Worm (Caenorhabditis elegans) whole organism, L4 larva: ENCODE results near the gene mdf-1.
A peak's percentile ranks its signal among the peaks of the same experiment; 100 is the strongest.

Source experiments
- F37D6.2 ChIP-seq: sonication (generic microtip); optimal IDR thresholded peaks from 2 replicates; lab custom pipeline; 2016; ENCODE audit warnings: mild to moderate bottlenecking, missing genetic modification characterization, missing compliant biosample characterization
- F49E8.2 ChIP-seq: sonication (generic microtip); optimal IDR thresholded peaks from 2 replicates; lab custom pipeline; 2016; ENCODE audit warnings: missing compliant biosample characterization, mild to moderate bottlenecking, missing genetic modification characterization, borderline replicate concordance
- R02D3.7 ChIP-seq: fragments of 150-350 bp; sonication (generic microtip); optimal IDR thresholded peaks from 3 replicates; lab custom pipeline; 2014; ENCODE audit warnings: missing biosample characterization, missing genetic modification characterization
- T20F7.1 ChIP-seq: fragments of 200-800 bp; sonication (Bioruptor generic); optimal IDR thresholded peaks from 2 replicates; lab custom pipeline; 2018; ENCODE audit warnings: mild to moderate bottlenecking, missing genetic modification characterization, missing compliant biosample characterization
- T26A8.4 ChIP-seq: fragments of 200-800 bp; sonication (Bioruptor generic); IDR thresholded peaks from 2 replicates; pipeline ENCODE4 v1.3.6; 2022; ENCODE audit warnings: missing genetic modification characterization, missing compliant biosample characterization
- Y48G9A.11 ChIP-seq: fragments of 200-800 bp; sonication (Bioruptor generic); IDR thresholded peaks from 2 replicates; pipeline ENCODE4 v1.3.6; 2022; ENCODE audit warnings: missing genetic modification reagents, missing genetic modification characterization, missing compliant biosample characterization
- Y5F2A.4 ChIP-seq: fragments of 200-800 bp; sonication (Bioruptor generic); optimal IDR thresholded peaks from 2 replicates; lab custom pipeline; 2018; ENCODE audit warnings: mild to moderate bottlenecking, missing genetic modification characterization, missing compliant biosample characterization
- ZK546.5 ChIP-seq, 2 experiments: sonication (generic microtip); optimal IDR thresholded peaks; 2 replicates each; lab custom pipeline; 2017; ENCODE audit warnings: missing biosample characterization in 2 of 2, missing genetic modification characterization in 2 of 2
- aha-1 ChIP-seq: fragments of 150-350 bp; peaks from one replicate; lab custom pipeline; 2014; ENCODE audit warnings: missing biosample characterization, missing genetic modification characterization
- ama-1 ChIP-seq: fragments of 150-350 bp; optimal IDR thresholded peaks from 2 replicates; lab custom pipeline; 2014; ENCODE audit warnings: inconsistent platforms, mixed read lengths
- ces-1 ChIP-seq: fragments of 150-350 bp; sonication (generic microtip); optimal IDR thresholded peaks from 4 replicates; lab custom pipeline; 2014; ENCODE audit warnings: missing biosample characterization, missing genetic modification reagents, missing genetic modification characterization
- daf-12 ChIP-seq: fragments of 150-350 bp; optimal IDR thresholded peaks from 2 replicates; lab custom pipeline; 2014; ENCODE audit warnings: missing biosample characterization, missing genetic modification reagents, missing genetic modification characterization
- daf-19 ChIP-seq: fragments of 200-800 bp; sonication (Bioruptor generic); conservative IDR thresholded peaks from 2 replicates; pipeline ENCODE4 v1.3.6; 2022; ENCODE audit warnings: missing genetic modification characterization, missing compliant biosample characterization
- dmd-6 ChIP-seq: fragments of 200-800 bp; sonication (Bioruptor generic); IDR thresholded peaks from 2 replicates; pipeline ENCODE4 v1.3.6; 2022; ENCODE audit warnings: missing genetic modification reagents, missing genetic modification characterization, missing compliant biosample characterization
- dmd-9 ChIP-seq: fragments of 200-800 bp; sonication (Bioruptor generic); IDR thresholded peaks from 2 replicates; pipeline ENCODE4 v1.3.6; 2022; ENCODE audit warnings: missing genetic modification reagents, missing genetic modification characterization, missing compliant biosample characterization
- dpl-1 ChIP-seq: fragments of 150-350 bp; optimal IDR thresholded peaks from 2 replicates; lab custom pipeline; 2014; ENCODE audit warnings: missing biosample characterization, missing genetic modification reagents, missing genetic modification characterization
- duxl-1 ChIP-seq: sonication (generic microtip); optimal IDR thresholded peaks from 2 replicates; lab custom pipeline; 2016; ENCODE audit warnings: mild to moderate bottlenecking, missing genetic modification characterization, moderate library complexity, missing compliant biosample characterization; ENCODE audit not compliant: poor library complexity
- dve-1 ChIP-seq: sonication (generic microtip); optimal IDR thresholded peaks from 2 replicates; lab custom pipeline; 2017; ENCODE audit warnings: antibody characterized with exemption, mild to moderate bottlenecking, missing genetic modification characterization, missing compliant biosample characterization; ENCODE audit not compliant: insufficient read depth
- egl-27 ChIP-seq: sonication (generic microtip); optimal IDR thresholded peaks from 3 replicates; lab custom pipeline; 2017; ENCODE audit warnings: missing biosample characterization, missing genetic modification reagents, missing genetic modification characterization
- egl-43 ChIP-seq: fragments of 200-800 bp; sonication (Bioruptor generic); IDR thresholded peaks from 2 replicates; pipeline ENCODE4 v1.3.6; 2022; ENCODE audit warnings: missing genetic modification reagents, missing genetic modification characterization, missing compliant biosample characterization
- fos-1 ChIP-seq: fragments of 150-350 bp; optimal IDR thresholded peaks from 2 replicates; lab custom pipeline; 2014; ENCODE audit warnings: missing biosample characterization, missing genetic modification characterization
- gei-8 ChIP-seq: fragments of 200-800 bp; sonication (Bioruptor generic); optimal IDR thresholded peaks from 2 replicates; lab custom pipeline; 2018; ENCODE audit warnings: mild to moderate bottlenecking, missing genetic modification characterization, missing compliant biosample characterization
- hif-1 ChIP-seq, 2 experiments: sonication (generic microtip); optimal IDR thresholded peaks; 2 replicates each; lab custom pipeline; 2016 to 2017; ENCODE audit warnings: missing compliant biosample characterization in 2 of 2, missing genetic modification characterization in 2 of 2, missing genetic modification reagents in 2 of 2, missing genotype in 2 of 2, mild to moderate bottlenecking in 1 of 2
- hlh-11 ChIP-seq: fragments of 200-800 bp; sonication (Bioruptor generic); optimal IDR thresholded peaks from 2 replicates; lab custom pipeline; 2018; ENCODE audit warnings: mild to moderate bottlenecking, missing genetic modification characterization, missing compliant biosample characterization
- hlh-30 ChIP-seq: sonication (generic microtip); optimal IDR thresholded peaks from 2 replicates; lab custom pipeline; 2017; ENCODE audit warnings: antibody characterized with exemption, mild to moderate bottlenecking, missing genetic modification characterization, missing compliant biosample characterization; ENCODE audit not compliant: insufficient read depth
- jun-1 ChIP-seq: fragments of 150-350 bp; optimal IDR thresholded peaks from 2 replicates; lab custom pipeline; 2014; ENCODE audit warnings: missing biosample characterization, missing genetic modification reagents, missing genetic modification characterization
- lim-7 ChIP-seq: fragments of 200-800 bp; sonication (Bioruptor generic); IDR thresholded peaks from 2 replicates; pipeline ENCODE4 v1.3.6; 2022; ENCODE audit warnings: missing genetic modification characterization, missing compliant biosample characterization
- lin-1 ChIP-seq: fragments of 200-800 bp; sonication (Bioruptor generic); IDR thresholded peaks from 2 replicates; pipeline ENCODE4 v1.3.6; 2022; ENCODE audit warnings: missing genetic modification reagents, missing genetic modification characterization, missing compliant biosample characterization
- lin-13 ChIP-seq: fragments of 150-350 bp; optimal IDR thresholded peaks from 2 replicates; lab custom pipeline; 2014; ENCODE audit warnings: missing biosample characterization, missing genetic modification reagents, missing genetic modification characterization
- lin-15B ChIP-seq: fragments of 150-350 bp; sonication (generic microtip); optimal IDR thresholded peaks from 3 replicates; lab custom pipeline; 2014; ENCODE audit warnings: missing biosample characterization, missing genetic modification characterization
- lin-38 ChIP-seq: fragments of 200-800 bp; sonication (Bioruptor generic); IDR thresholded peaks from 2 replicates; pipeline ENCODE4 v1.3.6; 2022; ENCODE audit warnings: missing genetic modification reagents, missing genetic modification characterization, missing compliant biosample characterization
- lir-3 ChIP-seq: sonication (generic microtip); optimal IDR thresholded peaks from 2 replicates; lab custom pipeline; 2016; ENCODE audit warnings: mild to moderate bottlenecking, missing genetic modification characterization, missing compliant biosample characterization
- lsy-2 ChIP-seq, 2 experiments: fragments of 150-350 bp in 1 of 2; sonication (generic microtip) in 1 of 2; optimal IDR thresholded peaks; 2 replicates each; lab custom pipeline; 2014 to 2017; ENCODE audit warnings: missing biosample characterization in 2 of 2, missing genetic modification characterization in 2 of 2
- madf-9 ChIP-seq: fragments of 200-800 bp; sonication (Bioruptor generic); conservative IDR thresholded peaks from 2 replicates; pipeline ENCODE4 v1.3.6; 2022; ENCODE audit warnings: missing genetic modification reagents, missing genetic modification characterization, missing compliant biosample characterization
- mdl-1 ChIP-seq, 2 experiments: fragments of 150-350 bp in 1 of 2; sonication (generic microtip) in 1 of 2; optimal IDR thresholded peaks; 2 replicates each; lab custom pipeline; 2014 to 2017; ENCODE audit warnings: missing biosample characterization in 2 of 2, missing genetic modification characterization in 2 of 2
- mep-1 ChIP-seq: fragments of 150-350 bp; sonication (generic microtip); optimal IDR thresholded peaks from 3 replicates; lab custom pipeline; 2014; ENCODE audit warnings: missing biosample characterization, missing genetic modification characterization
- mes-2 ChIP-seq: sonication (generic microtip); optimal IDR thresholded peaks from 2 replicates; lab custom pipeline; 2016; ENCODE audit warnings: missing genotype, mild to moderate bottlenecking, missing genetic modification characterization, missing compliant biosample characterization; ENCODE audit not compliant: poor library complexity, severe bottlenecking
- nhr-102 ChIP-seq: sonication (generic microtip); optimal IDR thresholded peaks from 2 replicates; lab custom pipeline; 2016; ENCODE audit warnings: mild to moderate bottlenecking, missing genetic modification characterization, moderate library complexity, missing compliant biosample characterization
- nhr-11 ChIP-seq: fragments of 150-350 bp; optimal IDR thresholded peaks from 2 replicates; lab custom pipeline; 2014; ENCODE audit warnings: missing biosample characterization, missing genetic modification characterization
- nhr-237 ChIP-seq: sonication (generic microtip); optimal IDR thresholded peaks from 2 replicates; lab custom pipeline; 2017; ENCODE audit warnings: missing biosample characterization, missing genetic modification characterization
- nhr-25 ChIP-seq: sonication (generic microtip); optimal IDR thresholded peaks from 2 replicates; lab custom pipeline; 2017; ENCODE audit warnings: missing genetic modification characterization, mild to moderate bottlenecking, missing compliant biosample characterization, antibody characterized with exemption, moderate library complexity, borderline replicate concordance; ENCODE audit not compliant: insufficient read depth
- nhr-28 ChIP-seq: fragments of 150-350 bp; optimal IDR thresholded peaks from 2 replicates; lab custom pipeline; 2014; ENCODE audit warnings: missing biosample characterization, missing genetic modification characterization
- nhr-6 ChIP-seq: fragments of 150-350 bp; optimal IDR thresholded peaks from 2 replicates; lab custom pipeline; 2014; ENCODE audit warnings: missing biosample characterization, missing genetic modification characterization
- nhr-76 ChIP-seq: fragments of 150-350 bp; optimal IDR thresholded peaks from 2 replicates; lab custom pipeline; 2014; ENCODE audit warnings: missing biosample characterization, missing genetic modification characterization
- set-16 ChIP-seq: fragments of 200-800 bp; sonication (Bioruptor generic); IDR thresholded peaks from 2 replicates; pipeline ENCODE4 v1.3.6; 2022; ENCODE audit warnings: missing genetic modification reagents, missing genetic modification characterization, missing compliant biosample characterization
- snpc-1.2 ChIP-seq: fragments of 200-800 bp; sonication (Bioruptor generic); IDR thresholded peaks from 2 replicates; pipeline ENCODE4 v1.3.6; 2022; ENCODE audit warnings: missing genetic modification reagents, missing genetic modification characterization, missing compliant biosample characterization
- tra-1 ChIP-seq: fragments of 200-800 bp; sonication (Bioruptor generic); IDR thresholded peaks from 2 replicates; pipeline ENCODE4 v1.3.6; 2022; ENCODE audit warnings: missing genetic modification reagents, missing genetic modification characterization, missing compliant biosample characterization
- vab-7 ChIP-seq: fragments of 200-800 bp; sonication (Bioruptor generic); IDR thresholded peaks from 2 replicates; pipeline ENCODE4 v1.3.6; 2022; ENCODE audit warnings: missing genetic modification reagents, missing genetic modification characterization, missing compliant biosample characterization
- zfp-2 ChIP-seq: sonication (generic microtip); optimal IDR thresholded peaks from 2 replicates; lab custom pipeline; 2016; ENCODE audit warnings: mild to moderate bottlenecking, missing genetic modification characterization, missing compliant biosample characterization
- zfp-3 ChIP-seq: fragments of 200-800 bp; sonication (Bioruptor generic); conservative IDR thresholded peaks from 2 replicates; pipeline ENCODE4 v1.3.6; 2022; ENCODE audit warnings: missing genetic modification reagents, missing genetic modification characterization, missing compliant biosample characterization
- ztf-11 ChIP-seq: fragments of 150-350 bp; optimal IDR thresholded peaks from 2 replicates; lab custom pipeline; 2014; ENCODE audit warnings: missing biosample characterization, missing genetic modification characterization

Gene mdf-1

DNA sequence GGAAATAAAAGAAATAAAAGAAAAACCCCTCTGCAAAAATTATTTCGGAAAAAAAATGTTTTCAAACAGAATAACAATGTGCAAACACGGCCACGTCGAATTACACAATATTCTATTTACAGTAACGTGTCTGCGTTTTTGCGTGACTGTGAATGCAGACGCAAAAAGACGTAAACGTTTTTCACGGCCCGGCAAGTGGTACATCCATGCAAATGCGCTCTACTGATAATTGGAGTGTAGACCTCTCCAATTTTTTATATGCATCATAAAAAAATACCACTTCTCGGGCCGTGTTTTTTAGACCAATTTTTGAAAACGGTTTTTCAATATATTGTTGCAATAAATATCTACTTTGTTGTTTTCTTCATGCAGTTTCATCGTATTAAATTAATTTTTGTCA, 5.4 kb upstream of the mdf-1 start, which contains the start of gene nstp-10:
nstp-10 (minus strand) TSS at position 378 of the 400 bp plus-strand sequence.
- TF ChIP-seq aha-1 (tag; lab: Kevin White, UChicago) (peak; percentile 94), zfp-2 (tag; lab: Kevin White, UChicago) (no peak), nhr-28 (tag; lab: Kevin White, UChicago) (no peak), snpc-1.2 (GFP tag; lab: Robert Waterston, UW) (peak; percentile 84), Y48G9A.11 (GFP tag; lab: Robert Waterston, UW) (peak; percentile 83), set-16 (GFP tag; lab: Robert Waterston, UW) (no peak), daf-12 (tag; lab: Kevin White, UChicago) (no peak), dve-1 (tag; lab: Kevin White, UChicago) (peak; percentile 48), mep-1 (tag; lab: Kevin White, UChicago) (peak; percentile 40), dmd-9 (GFP tag; lab: Robert Waterston, UW) (0 out of 2 replicates have a peak, but pooled peaks have one; percentile 38), hlh-11 (tag; lab: Kevin White, UChicago) (peak; percentile 8), nhr-11 (tag; lab: Kevin White, UChicago) (no peak), tra-1 (GFP tag; lab: Robert Waterston, UW) (peak; percentile 55; the same call in 1 of the 2 replicates), nhr-76 (tag; lab: Kevin White, UChicago) (no peak), lin-38 (GFP tag; lab: Robert Waterston, UW) (peak; percentile 98), duxl-1 (tag; lab: Kevin White, UChicago) (peak; percentile 15), nhr-25 (tag; lab: Kevin White, UChicago) (peak; percentile 30), ZK546.5 (tag; optimal IDR thresholded peaks at IDR 0.05; lab: Kevin White, UChicago) (no peak), ces-1 (no peak), R02D3.7 (tag; lab: Kevin White, UChicago) (no peak), lin-13 (GFP tag; lab: Kevin White, UChicago) (peak; percentile 34), madf-9 (no peak), vab-7 (0 out of 2 replicates have a peak, but pooled peaks have one; percentile 10), zfp-3 (GFP tag; lab: Robert Waterston, UW) (no peak), nhr-237 (no peak), gei-8 (no peak), egl-43 (GFP tag; lab: Robert Waterston, UW) (no peak), egl-27 (tag; lab: Kevin White, UChicago) (no peak), Y5F2A.4 (GFP tag; lab: Kevin White, UChicago) (no peak), mdl-1 (tag; optimal IDR thresholded peaks at IDR 0.05; lab: Kevin White, UChicago) (no peak), lin-15B (peak; percentile 20), nhr-102 (no peak), hif-1 (tag; optimal IDR thresholded peaks at IDR 0.05; lab: Kevin White, UChicago) (no peak), lin-1 (GFP tag; lab: Robert Waterston, UW) (no peak), mes-2 (tag; lab: Kevin White, UChicago) (peak; percentile 78), nhr-6 (tag; lab: Kevin White, UChicago) (no peak), fos-1 (no peak), T20F7.1 (GFP tag; lab: Kevin White, UChicago) (peak; percentile 54), dpl-1 (peak; percentile 42), dmd-6 (peak; percentile 9; the same call in 1 of the 2 replicates), hlh-30 (tag; lab: Kevin White, UChicago) (no peak), lim-7 (GFP tag; lab: Robert Waterston, UW) (0 out of 2 replicates have a peak, but pooled peaks have one; percentile 9), T26A8.4 (GFP tag; lab: Robert Waterston, UW) (no peak), F49E8.2 (tag; lab: Kevin White, UChicago) (peak; percentile 94), jun-1 (no peak), ztf-11 (tag; lab: Kevin White, UChicago) (no peak), daf-19 (GFP tag; lab: Robert Waterston, UW) (no peak), lir-3 (tag; lab: Kevin White, UChicago) (no peak), ama-1 (lab: Kevin White, UChicago) (no peak), F37D6.2 (tag; lab: Kevin White, UChicago) (no peak), lsy-2 (tag; optimal IDR thresholded peaks at IDR 0.05; lab: Kevin White, UChicago) (peak in 1 of 2 experiments; percentile 84)
